Fruit fly (Drosophila melanogaster): ENCODE data around the gene CG42637.

The CG42637 gene

dm6 chr3L:19670492-19670891, 122.9 kb downstream of the CG42637 start (continued):
- TF ChIP-seq tup (GFP tag; optimal IDR thresholded peaks at IDR 0.05) (no peak), sens-2 (GFP tag; IDR thresholded peaks at IDR 0.05) (no peak), CG2678 (tag; optimal IDR thresholded peaks at IDR 0.05) (peak; percentile 19), wor (GFP tag; IDR thresholded peaks at IDR 0.05) (peak; percentile 38; the same call in 1 of the 2 replicates), hb (GFP tag; IDR thresholded peaks at IDR 0.05; ENCODE audit: partially characterized antibody) (no peak), CG10267 (tag; optimal IDR thresholded peaks at IDR 0.05) (peak; percentile 30), CG10431 (GFP tag; optimal IDR thresholded peaks at IDR 0.05) (no peak), CG14860 (GFP tag; IDR thresholded peaks at IDR 0.05; ENCODE audit: partially characterized antibody) (no peak), jigr1 (GFP tag; IDR thresholded peaks at IDR 0.05) (no peak), tin (GFP tag; optimal IDR thresholded peaks at IDR 0.05) (peak; percentile 44), unpg (GFP tag; optimal IDR thresholded peaks at IDR 0.05) (peak; percentile 47), pum (GFP tag; optimal IDR thresholded peaks at IDR 0.05) (no peak), sima (GFP tag; optimal IDR thresholded peaks at IDR 0.05) (no peak), CG12744 (GFP tag; optimal IDR thresholded peaks at IDR 0.05) (no peak), Xbp1 (GFP tag; optimal IDR thresholded peaks at IDR 0.05) (peak; percentile 4), CG6689 (GFP tag; IDR thresholded peaks at IDR 0.05) (peak; percentile 61), Atf6 (GFP tag; IDR thresholded peaks at IDR 0.05) (no peak), p53 (GFP tag; optimal IDR thresholded peaks at IDR 0.05) (no peak), CG5180 (GFP tag; optimal IDR thresholded peaks at IDR 0.05) (no peak), CG10654 (GFP tag; optimal IDR thresholded peaks at IDR 0.05) (no peak), otp (GFP tag; IDR thresholded peaks at IDR 0.05) (no peak), CG31441 (GFP tag; IDR thresholded peaks at IDR 0.05) (peak; percentile 50), NC2α (GFP tag; optimal IDR thresholded peaks at IDR 0.05) (no peak), bsh (GFP tag; optimal IDR thresholded peaks at IDR 0.05) (peak in 1 of 2 experiments; percentile 75), CG2712 (tag; optimal IDR thresholded peaks at IDR 0.05) (peak; percentile 70), E2f2 (GFP tag; IDR thresholded peaks at IDR 0.05) (0 out of 2 replicates have a peak, but pooled peaks have one; percentile 21), vvl (GFP tag; IDR thresholded peaks at IDR 0.05) (peak; percentile 42), Atf-2 (GFP tag; optimal IDR thresholded peaks at IDR 0.05) (no peak), CG12219 (GFP tag; optimal IDR thresholded peaks at IDR 0.05) (no peak), CG32772 (GFP tag; IDR thresholded peaks at IDR 0.05) (peak; percentile 57), HLH3B (GFP tag; IDR thresholded peaks at IDR 0.05) (peak; percentile 63), CG13894 (tag; optimal IDR thresholded peaks at IDR 0.05) (no peak), lmd (GFP tag; IDR thresholded peaks at IDR 0.05) (peak; percentile 20; the same call in 1 of the 2 replicates), HmgZ (tag; optimal IDR thresholded peaks at IDR 0.05) (no peak), CG3163 (GFP tag; optimal IDR thresholded peaks at IDR 0.05) (no peak), CG2875 (GFP tag; optimal IDR thresholded peaks at IDR 0.05) (peak; percentile 41), oc (tag; optimal IDR thresholded peaks at IDR 0.05) (no peak), sob (GFP tag; IDR thresholded peaks at IDR 0.05) (no peak), CG17829 (tag; optimal IDR thresholded peaks at IDR 0.05) (peak; percentile 49), D (optimal IDR thresholded peaks at IDR 0.05) (no peak), D (GFP tag; optimal IDR thresholded peaks at IDR 0.05) (peak; percentile 53), CG4730 (GFP tag; IDR thresholded peaks at IDR 0.05) (no peak), TFAM (GFP tag; optimal IDR thresholded peaks at IDR 0.05) (no peak), CG7372 (GFP tag; IDR thresholded peaks at IDR 0.05) (no peak), abd-A (tag; optimal IDR thresholded peaks at IDR 0.05) (no peak), CG16815 (GFP tag; optimal IDR thresholded peaks at IDR 0.05) (no peak), Hsf (GFP tag; optimal IDR thresholded peaks at IDR 0.05) (no peak), vnd (GFP tag; IDR thresholded peaks at IDR 0.05; ENCODE audit: partially characterized antibody) (no peak), CG3726 (GFP tag; IDR thresholded peaks at IDR 0.05) (no peak), ato (GFP tag; IDR thresholded peaks at IDR 0.05; ENCODE audit: partially characterized antibody) (no peak), Pdp1 (GFP tag; optimal IDR thresholded peaks at IDR 0.05) (no peak)
